Fruit fly (Drosophila melanogaster): Measurements from ENCODE around the gene pasi1.

Gene pasi1

DNA sequence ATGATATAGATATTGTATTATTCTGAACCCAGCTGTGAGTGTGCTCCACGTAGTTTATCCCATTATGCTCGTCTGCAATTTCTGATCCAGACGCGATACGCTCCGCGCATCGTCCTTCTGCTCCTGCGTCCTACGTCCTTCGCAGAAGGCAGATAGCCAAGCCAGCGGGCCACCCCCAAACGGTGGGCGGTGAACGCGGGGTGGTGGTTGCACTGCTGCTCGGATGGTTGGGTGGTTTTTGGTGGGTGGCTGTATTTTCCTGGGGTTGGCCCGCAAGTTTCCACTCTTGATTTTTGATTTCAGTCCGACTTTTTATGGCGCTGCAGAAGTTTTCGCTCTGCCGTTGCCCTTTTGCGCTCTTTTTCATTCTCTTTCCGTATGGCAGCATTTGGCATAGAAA is 17.6 kb downstream of the pasi1 start:
- TF ChIP-seq woc (GFP tag; optimal IDR thresholded peaks at IDR 0.05) (no peak), Myc (optimal IDR thresholded peaks at IDR 0.05) (no peak)

DNA sequence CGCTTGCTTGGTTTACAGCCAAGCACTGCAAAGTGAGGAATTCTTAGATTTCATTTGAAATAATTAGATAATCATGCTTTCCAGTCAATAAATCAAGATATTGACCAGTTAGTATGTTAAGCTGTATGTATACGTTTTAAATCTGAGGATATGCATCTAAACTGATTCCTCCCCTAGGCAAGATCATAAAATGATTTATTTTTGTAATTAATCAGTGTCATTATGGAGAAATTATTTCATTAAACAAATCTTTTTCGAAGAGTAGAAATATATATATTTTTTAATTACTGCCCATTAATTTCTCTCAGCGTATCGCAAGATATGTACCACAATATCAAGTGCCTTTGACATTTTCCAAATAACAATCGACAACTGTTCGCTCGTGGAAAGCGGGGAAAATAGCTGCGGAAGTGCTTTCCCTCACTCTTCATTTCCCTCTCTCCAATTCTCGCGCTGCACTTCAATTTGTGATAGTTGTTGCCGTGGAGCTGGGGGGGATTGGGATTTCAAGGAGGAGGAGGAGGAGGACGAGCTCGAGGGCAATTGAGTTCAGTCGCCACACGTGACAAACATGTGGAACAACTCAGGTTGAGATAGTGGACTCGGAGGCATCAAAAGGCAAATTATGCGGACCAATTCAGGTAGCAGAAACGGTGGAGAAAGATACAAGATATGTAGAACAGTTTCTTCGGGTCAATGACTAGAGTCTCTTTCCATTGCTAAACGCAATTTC is 19.5 kb downstream of the pasi1 start:
- TF ChIP-seq Rel (GFP tag; optimal IDR thresholded peaks at IDR 0.05) (no peak), Rel (tag; optimal IDR thresholded peaks at IDR 0.05) (no peak), h (GFP tag; optimal IDR thresholded peaks at IDR 0.05) (no peak), br (GFP tag; optimal IDR thresholded peaks at IDR 0.05) (no peak), sage (GFP tag; optimal IDR thresholded peaks at IDR 0.05) (no peak), fru (GFP tag; optimal IDR thresholded peaks at IDR 0.05) (no peak), lola (GFP tag; optimal IDR thresholded peaks at IDR 0.05) (no peak), pan (optimal IDR thresholded peaks at IDR 0.05) (no peak), foxo (GFP tag; optimal IDR thresholded peaks at IDR 0.05) (no peak), woc (GFP tag; optimal IDR thresholded peaks at IDR 0.05) (no peak), Jra (GFP tag; optimal IDR thresholded peaks at IDR 0.05) (no peak), OdsH (GFP tag; optimal IDR thresholded peaks at IDR 0.05) (no peak), HLH106 (tag; optimal IDR thresholded peaks at IDR 0.05) (no peak), ey (GFP tag; optimal IDR thresholded peaks at IDR 0.05) (no peak), Vsx2 (GFP tag; optimal IDR thresholded peaks at IDR 0.05; ENCODE audit: partially characterized antibody) (no peak), brk (GFP tag; optimal IDR thresholded peaks at IDR 0.05) (no peak)

DNA sequence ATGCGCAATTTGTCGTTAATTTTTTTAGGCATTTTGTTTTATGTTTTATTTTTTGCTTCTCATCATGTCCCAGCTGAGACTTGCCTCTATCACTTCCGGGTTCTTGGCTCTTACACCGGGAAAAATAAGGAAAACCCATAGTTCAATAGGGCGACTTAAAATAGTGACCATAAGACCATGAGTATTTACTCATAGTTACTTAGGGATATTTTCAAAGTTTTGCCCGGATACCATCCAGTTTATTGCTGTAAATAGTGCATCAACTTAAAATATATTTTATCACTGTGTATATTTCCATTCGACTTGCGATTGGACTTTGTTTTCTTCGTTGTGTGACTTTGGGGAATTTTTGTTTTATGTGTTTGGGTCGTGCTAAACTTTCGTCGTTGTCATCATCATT is 23.9 kb downstream of the pasi1 start:
- peak; percentile 4 for TF ChIP-seq fru (GFP tag; optimal IDR thresholded peaks at IDR 0.05)
- no peak for TF ChIP-seq Jra (GFP tag; optimal IDR thresholded peaks at IDR 0.05)
- peak in 1 of 2 experiments; percentile 19 for TF ChIP-seq foxo (GFP tag; optimal IDR thresholded peaks at IDR 0.05)

DNA sequence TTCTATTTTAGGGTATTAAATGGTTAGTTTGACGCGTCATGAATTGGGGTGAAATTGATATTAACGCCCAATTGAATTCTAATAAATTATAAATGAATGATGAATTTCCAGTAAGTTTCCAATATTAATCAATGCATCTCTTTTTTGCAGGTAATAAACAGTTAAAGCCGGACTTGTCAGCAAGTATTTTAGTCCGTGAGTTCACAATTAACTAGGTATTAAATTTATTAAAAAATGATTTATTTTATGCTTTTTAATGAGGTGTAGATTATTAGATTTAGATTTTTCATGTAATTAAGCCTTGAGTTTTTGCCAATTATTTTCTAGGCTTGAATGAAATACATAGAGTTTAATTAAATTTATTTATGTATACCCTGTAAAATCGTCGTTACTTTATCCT is 26.9 kb downstream of the pasi1 start:
- no peak for TF ChIP-seq rgr (GFP tag; optimal IDR thresholded peaks at IDR 0.05)
- no peak for TF ChIP-seq Vsx2 (GFP tag; optimal IDR thresholded peaks at IDR 0.05; ENCODE audit: partially characterized antibody)
- no peak for TF ChIP-seq GATAd (GFP tag; optimal IDR thresholded peaks at IDR 0.05)
- TF ChIP-seq N (GFP tag; optimal IDR thresholded peaks at IDR 0.05), result no peak

DNA sequence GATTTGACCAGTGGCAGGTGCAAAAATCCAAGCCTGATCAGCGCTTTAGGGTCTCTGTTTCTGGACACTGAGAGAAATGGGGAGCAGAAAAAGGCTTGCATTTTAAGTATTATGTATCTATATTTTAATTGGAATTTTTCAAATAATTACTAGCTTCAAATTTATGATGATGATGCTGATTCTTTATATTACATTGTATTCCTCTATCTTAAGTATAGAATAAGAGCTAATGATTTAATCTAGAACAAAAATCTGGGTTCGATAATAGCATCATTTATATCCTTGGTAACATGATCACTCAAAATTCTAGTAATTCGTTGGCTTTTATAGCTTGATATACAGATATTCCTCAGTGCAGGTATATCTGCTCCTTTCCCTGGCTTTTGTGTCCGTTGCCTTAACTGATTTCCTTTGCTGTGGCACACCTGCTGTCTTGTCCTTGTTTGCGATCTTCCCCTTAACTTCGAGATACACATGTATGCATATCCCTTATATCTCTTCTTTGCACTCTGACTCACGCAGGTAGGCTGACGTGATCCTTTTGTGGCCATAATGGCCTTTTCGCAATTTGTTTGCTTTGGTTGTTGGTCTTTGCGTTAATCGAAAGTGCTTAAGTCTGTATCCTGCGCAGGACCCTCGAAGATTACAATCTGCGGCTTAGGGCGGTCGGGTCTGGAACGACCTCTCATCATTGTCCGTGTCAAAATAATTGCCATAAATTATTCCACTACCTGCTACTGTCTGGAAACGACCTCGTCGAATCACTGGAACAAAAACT is 31.1 kb downstream of the pasi1 start:
- TF ChIP-seq HLH106 (tag; optimal IDR thresholded peaks at IDR 0.05), result peak; percentile 79
- peak; percentile 20 for TF ChIP-seq ey (GFP tag; optimal IDR thresholded peaks at IDR 0.05)
- TF ChIP-seq Myc (optimal IDR thresholded peaks at IDR 0.05), result no peak
- TF ChIP-seq pan (optimal IDR thresholded peaks at IDR 0.05), result no peak
- TF ChIP-seq Dfd (GFP tag; optimal IDR thresholded peaks at IDR 0.05), result no peak
- no peak for TF ChIP-seq Jra (GFP tag; optimal IDR thresholded peaks at IDR 0.05)
- TF ChIP-seq GATAd (GFP tag; optimal IDR thresholded peaks at IDR 0.05), result no peak
- peak; percentile 37 for TF ChIP-seq h (GFP tag; optimal IDR thresholded peaks at IDR 0.05)
- peak; percentile 42 for TF ChIP-seq woc (GFP tag; optimal IDR thresholded peaks at IDR 0.05)
- peak; percentile 68 for TF ChIP-seq psq (GFP tag; optimal IDR thresholded peaks at IDR 0.05)
- TF ChIP-seq Sp1 (GFP tag; optimal IDR thresholded peaks at IDR 0.05), result peak; percentile 73
- TF ChIP-seq Mio (GFP tag; optimal IDR thresholded peaks at IDR 0.05), result no peak
- no peak for TF ChIP-seq Abd-B (GFP tag; optimal IDR thresholded peaks at IDR 0.05)
- TF ChIP-seq dl (GFP tag; optimal IDR thresholded peaks at IDR 0.05; ENCODE audit: insufficient read depth in 1 of 2, partially characterized antibody in 2 of 2), result no peak
- no peak for TF ChIP-seq Hr83 (GFP tag; optimal IDR thresholded peaks at IDR 0.05; ENCODE audit: poor library complexity, severe bottlenecking)
- TF ChIP-seq CG32264 (GFP tag; optimal IDR thresholded peaks at IDR 0.05), result no peak
- peak; percentile 23 for TF ChIP-seq br (GFP tag; optimal IDR thresholded peaks at IDR 0.05)
- TF ChIP-seq dmrt93B (GFP tag; optimal IDR thresholded peaks at IDR 0.05), result peak; percentile 59
- TF ChIP-seq sage (GFP tag; optimal IDR thresholded peaks at IDR 0.05), result no peak
- no peak for TF ChIP-seq brk (GFP tag; optimal IDR thresholded peaks at IDR 0.05)
- peak; percentile 66 for TF ChIP-seq OdsH (GFP tag; optimal IDR thresholded peaks at IDR 0.05)
- TF ChIP-seq fru (GFP tag; optimal IDR thresholded peaks at IDR 0.05), result peak; percentile 35
- TF ChIP-seq foxo (GFP tag; optimal IDR thresholded peaks at IDR 0.05), result peak in 1 of 2 experiments; percentile 74
- peak; percentile 34 for TF ChIP-seq rgr (GFP tag; optimal IDR thresholded peaks at IDR 0.05)
